Worm (Caenorhabditis elegans) whole organism, L4 larva: ENCODE data around the gene dve-1.

ENCODE experiments used
- F26F4.8 ChIP-seq: fragments of 200-800 bp; sonication (Bioruptor generic); conservative IDR thresholded peaks from 2 replicates; pipeline ENCODE4 v1.3.6; 2022; ENCODE audit warnings: missing genetic modification characterization, missing compliant biosample characterization
- F37D6.2 ChIP-seq: sonication (generic microtip); optimal IDR thresholded peaks from 2 replicates; lab custom pipeline; 2016; ENCODE audit warnings: mild to moderate bottlenecking, missing genetic modification characterization, missing compliant biosample characterization
- F49E8.2 ChIP-seq: sonication (generic microtip); optimal IDR thresholded peaks from 2 replicates; lab custom pipeline; 2016; ENCODE audit warnings: missing compliant biosample characterization, mild to moderate bottlenecking, missing genetic modification characterization, borderline replicate concordance
- T26A8.4 ChIP-seq: fragments of 200-800 bp; sonication (Bioruptor generic); IDR thresholded peaks from 2 replicates; pipeline ENCODE4 v1.3.6; 2022; ENCODE audit warnings: missing genetic modification characterization, missing compliant biosample characterization
- Y5F2A.4 ChIP-seq: fragments of 200-800 bp; sonication (Bioruptor generic); optimal IDR thresholded peaks from 2 replicates; lab custom pipeline; 2018; ENCODE audit warnings: mild to moderate bottlenecking, missing genetic modification characterization, missing compliant biosample characterization
- aha-1 ChIP-seq: fragments of 150-350 bp; peaks from one replicate; lab custom pipeline; 2014; ENCODE audit warnings: missing biosample characterization, missing genetic modification characterization
- aly-2 ChIP-seq: sonication (generic microtip); optimal IDR thresholded peaks from 2 replicates; lab custom pipeline; 2018; ENCODE audit warnings: missing biosample characterization, missing genetic modification characterization
- ces-1 ChIP-seq: fragments of 150-350 bp; sonication (generic microtip); optimal IDR thresholded peaks from 4 replicates; lab custom pipeline; 2014; ENCODE audit warnings: missing biosample characterization, missing genetic modification reagents, missing genetic modification characterization
- ctbp-1 ChIP-seq: fragments of 200-800 bp; sonication (Bioruptor generic); IDR thresholded peaks from 2 replicates; pipeline ENCODE4 v1.3.6; 2022; ENCODE audit warnings: missing genetic modification reagents, missing genetic modification characterization, missing compliant biosample characterization
- daf-16 ChIP-seq, 3 experiments: sonication (generic microtip); optimal IDR thresholded peaks; 2 replicates each; lab custom pipeline; 2016 to 2017; ENCODE audit warnings: missing genetic modification characterization in 3 of 3, missing genetic modification reagents in 3 of 3, mild to moderate bottlenecking in 2 of 3, missing compliant biosample characterization in 2 of 3, missing biosample characterization in 1 of 3, moderate library complexity in 1 of 3
- daf-8 ChIP-seq: fragments of 200-800 bp; sonication (Bioruptor generic); IDR thresholded peaks from 2 replicates; pipeline ENCODE4 v1.3.6; 2022; ENCODE audit warnings: missing genetic modification characterization, missing compliant biosample characterization
- duxl-1 ChIP-seq: sonication (generic microtip); optimal IDR thresholded peaks from 2 replicates; lab custom pipeline; 2016; ENCODE audit warnings: mild to moderate bottlenecking, missing genetic modification characterization, moderate library complexity, missing compliant biosample characterization; ENCODE audit not compliant: poor library complexity
- dve-1 ChIP-seq: sonication (generic microtip); optimal IDR thresholded peaks from 2 replicates; lab custom pipeline; 2017; ENCODE audit warnings: antibody characterized with exemption, mild to moderate bottlenecking, missing genetic modification characterization, missing compliant biosample characterization; ENCODE audit not compliant: insufficient read depth
- egl-27 ChIP-seq: sonication (generic microtip); optimal IDR thresholded peaks from 3 replicates; lab custom pipeline; 2017; ENCODE audit warnings: missing biosample characterization, missing genetic modification reagents, missing genetic modification characterization
- hif-1 ChIP-seq, 2 experiments: sonication (generic microtip); optimal IDR thresholded peaks; 2 replicates each; lab custom pipeline; 2016 to 2017; ENCODE audit warnings: missing compliant biosample characterization in 2 of 2, missing genetic modification characterization in 2 of 2, missing genetic modification reagents in 2 of 2, missing genotype in 2 of 2, mild to moderate bottlenecking in 1 of 2
- hlh-11 ChIP-seq: fragments of 200-800 bp; sonication (Bioruptor generic); optimal IDR thresholded peaks from 2 replicates; lab custom pipeline; 2018; ENCODE audit warnings: mild to moderate bottlenecking, missing genetic modification characterization, missing compliant biosample characterization
- hlh-30 ChIP-seq: sonication (generic microtip); optimal IDR thresholded peaks from 2 replicates; lab custom pipeline; 2017; ENCODE audit warnings: antibody characterized with exemption, mild to moderate bottlenecking, missing genetic modification characterization, missing compliant biosample characterization; ENCODE audit not compliant: insufficient read depth
- hmg-1.1 ChIP-seq: fragments of 200-800 bp; sonication (Bioruptor generic); IDR thresholded peaks from 2 replicates; pipeline ENCODE4 v1.3.6; 2022; ENCODE audit warnings: missing genetic modification reagents, missing genetic modification characterization, missing compliant biosample characterization
- jun-1 ChIP-seq: fragments of 150-350 bp; optimal IDR thresholded peaks from 2 replicates; lab custom pipeline; 2014; ENCODE audit warnings: missing biosample characterization, missing genetic modification reagents, missing genetic modification characterization
- lin-1 ChIP-seq: fragments of 200-800 bp; sonication (Bioruptor generic); IDR thresholded peaks from 2 replicates; pipeline ENCODE4 v1.3.6; 2022; ENCODE audit warnings: missing genetic modification reagents, missing genetic modification characterization, missing compliant biosample characterization
- lin-38 ChIP-seq: fragments of 200-800 bp; sonication (Bioruptor generic); IDR thresholded peaks from 2 replicates; pipeline ENCODE4 v1.3.6; 2022; ENCODE audit warnings: missing genetic modification reagents, missing genetic modification characterization, missing compliant biosample characterization
- lin-39 ChIP-seq: fragments of 150-350 bp; optimal IDR thresholded peaks from 2 replicates; lab custom pipeline; 2014; ENCODE audit warnings: missing biosample characterization, missing genetic modification reagents, missing genetic modification characterization
- mep-1 ChIP-seq: fragments of 150-350 bp; sonication (generic microtip); optimal IDR thresholded peaks from 3 replicates; lab custom pipeline; 2014; ENCODE audit warnings: missing biosample characterization, missing genetic modification characterization
- mes-2 ChIP-seq: sonication (generic microtip); optimal IDR thresholded peaks from 2 replicates; lab custom pipeline; 2016; ENCODE audit warnings: missing genotype, mild to moderate bottlenecking, missing genetic modification characterization, missing compliant biosample characterization; ENCODE audit not compliant: poor library complexity, severe bottlenecking
- nhr-102 ChIP-seq: sonication (generic microtip); optimal IDR thresholded peaks from 2 replicates; lab custom pipeline; 2016; ENCODE audit warnings: mild to moderate bottlenecking, missing genetic modification characterization, moderate library complexity, missing compliant biosample characterization
- nhr-111 ChIP-seq: fragments of 200-800 bp; sonication (Bioruptor generic); optimal IDR thresholded peaks from 2 replicates; lab custom pipeline; 2018; ENCODE audit warnings: mild to moderate bottlenecking, missing genetic modification characterization, missing compliant biosample characterization
- nhr-28 ChIP-seq: fragments of 150-350 bp; optimal IDR thresholded peaks from 2 replicates; lab custom pipeline; 2014; ENCODE audit warnings: missing biosample characterization, missing genetic modification characterization
- nhr-48 ChIP-seq: sonication (generic microtip); optimal IDR thresholded peaks from 2 replicates; lab custom pipeline; 2016; ENCODE audit warnings: mild to moderate bottlenecking, missing genetic modification characterization, missing compliant biosample characterization
- nhr-6 ChIP-seq: fragments of 150-350 bp; optimal IDR thresholded peaks from 2 replicates; lab custom pipeline; 2014; ENCODE audit warnings: missing biosample characterization, missing genetic modification characterization
- nhr-76 ChIP-seq: fragments of 150-350 bp; optimal IDR thresholded peaks from 2 replicates; lab custom pipeline; 2014; ENCODE audit warnings: missing biosample characterization, missing genetic modification characterization
- rbr-2 ChIP-seq: sonication (generic microtip); optimal IDR thresholded peaks from 2 replicates; lab custom pipeline; 2016; ENCODE audit warnings: missing genotype, missing genetic modification characterization, missing compliant biosample characterization
- sdz-12 ChIP-seq: fragments of 200-800 bp; sonication (Bioruptor generic); optimal IDR thresholded peaks from 2 replicates; lab custom pipeline; 2018; ENCODE audit warnings: mild to moderate bottlenecking, missing genetic modification characterization, missing compliant biosample characterization
- set-16 ChIP-seq: fragments of 200-800 bp; sonication (Bioruptor generic); IDR thresholded peaks from 2 replicates; pipeline ENCODE4 v1.3.6; 2022; ENCODE audit warnings: missing genetic modification reagents, missing genetic modification characterization, missing compliant biosample characterization
- snpc-4 ChIP-seq: fragments of 150-350 bp; optimal IDR thresholded peaks from 2 replicates; lab custom pipeline; 2014; ENCODE audit warnings: missing biosample characterization, missing genetic modification characterization
- spr-1 ChIP-seq: sonication (generic microtip); optimal IDR thresholded peaks from 2 replicates; lab custom pipeline; 2016; ENCODE audit warnings: mild to moderate bottlenecking, missing genetic modification characterization, missing compliant biosample characterization
- tra-1 ChIP-seq: fragments of 200-800 bp; sonication (Bioruptor generic); IDR thresholded peaks from 2 replicates; pipeline ENCODE4 v1.3.6; 2022; ENCODE audit warnings: missing genetic modification reagents, missing genetic modification characterization, missing compliant biosample characterization
- zfp-3 ChIP-seq: fragments of 200-800 bp; sonication (Bioruptor generic); conservative IDR thresholded peaks from 2 replicates; pipeline ENCODE4 v1.3.6; 2022; ENCODE audit warnings: missing genetic modification reagents, missing genetic modification characterization, missing compliant biosample characterization

Gene dve-1

DNA sequence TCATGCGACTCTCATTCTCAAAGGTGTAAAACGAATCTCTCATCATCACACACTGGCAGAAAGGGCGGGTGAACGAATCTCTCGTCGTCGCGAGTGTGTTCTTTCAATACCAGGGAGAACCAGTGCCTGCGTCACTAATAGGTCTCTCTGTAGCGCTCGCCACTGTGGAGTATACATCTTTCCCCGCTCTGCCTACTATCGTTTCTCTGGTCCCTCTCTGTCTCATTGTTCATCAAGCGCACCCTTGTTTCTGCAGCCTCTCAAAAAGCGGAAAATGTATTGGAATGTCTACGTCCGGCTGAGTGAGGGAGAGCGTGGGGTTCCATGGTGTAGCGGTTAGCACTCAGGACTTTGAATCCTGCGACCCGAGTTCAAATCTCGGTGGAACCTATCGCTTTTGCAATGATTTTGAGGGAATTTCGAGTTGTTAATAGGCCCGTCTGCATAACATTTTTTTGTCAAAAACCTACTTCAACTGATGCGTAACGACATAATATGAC, 23.5 kb downstream of the dve-1 start (continued):
- TF ChIP-seq daf-16 (GFP tag; optimal IDR thresholded peaks at IDR 0.05; lab: Kevin White, UChicago) (peak; percentile 77 to 88), daf-16 (tag; optimal IDR thresholded peaks at IDR 0.05; lab: Kevin White, UChicago) (peak; percentile 91), ctbp-1 (GFP tag; lab: Robert Waterston, UW) (peak; percentile 87), hlh-30 (tag; lab: Kevin White, UChicago) (peak; percentile 83), Y5F2A.4 (GFP tag; lab: Kevin White, UChicago) (no peak), jun-1 (tag; lab: Kevin White, UChicago) (peak; percentile 91), hif-1 (tag; optimal IDR thresholded peaks at IDR 0.05; lab: Kevin White, UChicago) (peak; percentile 43 to 44), lin-1 (GFP tag; lab: Robert Waterston, UW) (peak; percentile 65), egl-27 (tag; lab: Kevin White, UChicago) (no peak), aly-2 (no peak), ces-1 (GFP tag; lab: Kevin White, UChicago) (no peak), daf-8 (GFP tag; lab: Robert Waterston, UW) (no peak), nhr-111 (GFP tag; lab: Kevin White, UChicago) (peak; percentile 44), tra-1 (GFP tag; lab: Robert Waterston, UW) (peak; percentile 79), F37D6.2 (tag; lab: Kevin White, UChicago) (peak; percentile 94), lin-38 (GFP tag; lab: Robert Waterston, UW) (peak; percentile 76)

DNA sequence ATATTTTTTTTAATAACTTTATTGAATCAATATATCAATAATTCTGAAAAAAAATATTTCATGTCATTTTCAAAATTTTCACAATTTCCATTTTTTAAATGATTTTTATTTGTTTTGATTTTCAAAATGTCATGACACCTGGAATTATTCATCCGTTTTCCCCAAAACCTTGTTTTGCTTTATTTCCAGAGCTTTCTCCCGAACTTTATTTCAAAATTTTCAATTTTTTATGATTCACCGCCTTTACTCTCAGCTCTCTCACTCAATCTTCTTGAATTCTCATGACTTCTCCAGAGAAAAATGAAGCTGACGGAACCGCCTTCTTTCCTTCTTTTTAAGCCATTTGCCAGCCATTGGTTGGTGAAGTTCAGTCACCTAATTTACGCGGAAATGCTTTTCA, 29.0 kb downstream of the dve-1 start, which contains the start of gene R04A9.1:
R04A9.1 (plus strand) TSS at position 301 of the 400 bp plus-strand sequence.
- TF ChIP-seq hlh-11 (tag; lab: Kevin White, UChicago) (no peak), nhr-48 (tag; lab: Kevin White, UChicago) (no peak), F49E8.2 (no peak), mep-1 (tag; lab: Kevin White, UChicago) (no peak), T26A8.4 (GFP tag; lab: Robert Waterston, UW) (no peak), aly-2 (no peak), nhr-6 (tag; lab: Kevin White, UChicago) (no peak), nhr-28 (tag; lab: Kevin White, UChicago) (no peak), lin-39 (tag; lab: Kevin White, UChicago) (no peak), zfp-3 (GFP tag; lab: Robert Waterston, UW) (no peak), mes-2 (tag; lab: Kevin White, UChicago) (no peak), hmg-1.1 (no peak), snpc-4 (tag; lab: Kevin White, UChicago) (no peak), rbr-2 (tag; lab: Kevin White, UChicago) (no peak), daf-16 (GFP tag; optimal IDR thresholded peaks at IDR 0.05; lab: Kevin White, UChicago) (no peak), daf-16 (tag; optimal IDR thresholded peaks at IDR 0.05; lab: Kevin White, UChicago) (no peak)

DNA sequence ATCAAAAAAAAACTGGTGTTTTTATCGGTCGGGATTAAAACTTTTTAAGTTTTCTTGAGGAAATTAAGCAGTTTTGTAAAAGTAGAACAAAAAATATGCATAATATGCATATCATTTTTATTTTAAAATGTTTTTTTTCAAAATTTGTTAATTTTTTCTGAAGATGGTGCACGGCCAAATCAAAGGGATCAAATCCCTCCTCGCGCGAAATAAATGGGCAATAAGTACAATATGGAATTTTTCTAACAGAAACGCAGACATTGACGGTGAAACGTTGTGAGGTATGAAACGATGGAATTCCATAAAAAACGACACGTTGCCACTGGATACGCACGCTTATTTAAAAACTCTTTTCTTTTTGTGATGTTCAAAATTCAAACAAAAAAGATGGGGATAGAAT, 30.7 kb downstream of the dve-1 start:
- no peak for TF ChIP-seq sdz-12 (GFP tag; lab: Kevin White, UChicago)
- peak; percentile 34; the same call in 1 of the 2 replicates for TF ChIP-seq hmg-1.1
- TF ChIP-seq duxl-1 = peak; percentile 67
- TF ChIP-seq dve-1 (tag; lab: Kevin White, UChicago) = peak; percentile 12
- TF ChIP-seq jun-1 (tag; lab: Kevin White, UChicago) = no peak
- no peak for TF ChIP-seq nhr-76 (tag; lab: Kevin White, UChicago)
- no peak for TF ChIP-seq nhr-102 (tag; lab: Kevin White, UChicago)

DNA sequence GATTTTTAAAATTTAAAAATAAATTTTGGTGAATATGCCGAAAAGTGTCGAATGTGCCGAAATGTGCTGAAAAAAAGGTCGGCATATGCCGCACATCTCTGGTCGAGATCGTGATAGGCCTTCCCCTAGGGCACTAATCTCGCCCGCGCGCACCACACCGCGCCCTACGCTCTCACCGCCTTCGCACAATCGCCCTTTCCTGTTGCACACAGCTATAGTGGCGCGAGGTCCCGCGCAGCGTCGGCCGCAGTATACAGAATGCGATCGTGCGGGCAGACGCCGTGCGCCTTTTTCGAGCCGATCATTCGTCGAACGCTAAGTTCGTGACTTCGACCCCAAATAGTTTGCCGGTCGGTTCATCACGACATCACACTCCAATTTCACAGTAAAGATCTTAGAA, 34.1 kb downstream of the dve-1 start:
- TF ChIP-seq daf-8 (GFP tag; lab: Robert Waterston, UW) (no peak), aha-1 (tag; lab: Kevin White, UChicago) (peak; percentile 61), spr-1 (tag; lab: Kevin White, UChicago) (no peak), nhr-6 (tag; lab: Kevin White, UChicago) (no peak), set-16 (GFP tag; lab: Robert Waterston, UW) (peak; percentile 82), snpc-4 (tag; lab: Kevin White, UChicago) (no peak), mes-2 (tag; lab: Kevin White, UChicago) (no peak), hif-1 (tag; optimal IDR thresholded peaks at IDR 0.05; lab: Kevin White, UChicago) (no peak), F26F4.8 (GFP tag; lab: Robert Waterston, UW) (no peak)
